Fruit fly (Drosophila melanogaster): ENCODE measurements around the gene Or2a.

DNA sequence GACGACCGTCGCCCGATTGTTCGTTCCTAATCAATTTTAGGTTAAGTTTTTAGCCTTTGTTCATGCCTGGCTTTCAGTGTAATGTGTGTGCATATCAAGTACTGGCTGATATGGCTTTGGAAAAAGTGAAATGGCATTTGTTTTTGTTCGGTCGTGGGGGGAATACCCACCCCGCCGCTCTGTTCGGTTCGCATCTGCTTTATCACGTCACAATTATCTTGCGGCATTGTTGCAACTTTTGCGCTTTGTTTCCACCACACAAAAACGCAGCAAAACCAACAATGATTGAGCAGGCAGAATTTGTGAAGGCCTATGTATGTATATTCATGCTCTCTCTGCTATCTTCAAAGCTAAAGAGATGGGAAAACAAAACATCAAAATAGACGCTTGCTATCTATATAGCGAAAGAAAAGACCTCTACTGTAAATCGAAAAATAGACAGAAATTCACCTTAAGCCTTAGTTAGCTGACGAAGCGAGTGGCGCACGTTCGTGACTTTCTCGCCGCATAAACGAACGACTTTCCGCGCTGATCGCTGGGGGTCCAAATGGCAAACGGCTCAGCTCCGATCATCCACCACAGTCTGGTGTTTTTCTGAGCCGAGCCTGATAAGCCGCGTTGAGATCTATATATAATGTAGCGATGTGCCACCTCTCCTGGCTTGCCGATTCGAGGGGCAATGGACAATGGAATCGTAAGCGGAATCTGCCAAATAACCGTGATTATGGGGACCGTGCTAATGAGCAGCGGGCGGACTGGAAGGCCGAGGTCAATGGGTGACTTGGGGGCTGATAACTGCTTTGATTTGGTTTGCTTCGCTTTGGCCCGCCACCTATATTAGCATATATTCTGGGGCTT is 48.4 kb upstream of the Or2a start:
- TF ChIP-seq CG12769 (tag; optimal IDR thresholded peaks at IDR 0.05) (no peak), CG9437 (GFP tag; optimal IDR thresholded peaks at IDR 0.05) (no peak), CG7786 (GFP tag; optimal IDR thresholded peaks at IDR 0.05) (no peak)
